Fruit fly (Drosophila melanogaster) whole organism, embryonic: ENCODE measurements around the gene UbcE2H.
A peak's percentile ranks its signal among the peaks of the same experiment; 100 is the strongest.

ENCODE experiments used
- Asciz ChIP-seq: fragments of 200-800 bp; sonication (Bioruptor generic); optimal IDR thresholded peaks from 2 replicates; lab custom pipeline; 2017; ENCODE audit warnings: missing biosample characterization, mild to moderate bottlenecking, missing genetic modification characterization, missing genetic modification reagents
- BEAF-32 ChIP-seq: fragments of 200-800 bp; sonication (Bioruptor generic); optimal IDR thresholded peaks from 3 replicates; lab custom pipeline; 2017; ENCODE audit warnings: missing biosample characterization, missing genetic modification characterization, mild to moderate bottlenecking, moderate library complexity, missing genetic modification reagents
- Bteb2 ChIP-seq: fragments of 200-800 bp; sonication (Bioruptor generic); optimal IDR thresholded peaks from 2 replicates; lab custom pipeline; 2016; ENCODE audit warnings: missing biosample characterization, missing genetic modification characterization
- CG10959 ChIP-seq: fragments of 200-800 bp; sonication (Bioruptor generic); IDR thresholded peaks from 2 replicates; pipeline ENCODE4 v1.3.6; 2022; ENCODE audit warnings: missing biosample characterization, missing genetic modification characterization
- CG11085 ChIP-seq: fragments of 200-800 bp; sonication (Bioruptor generic); IDR thresholded peaks from 2 replicates; pipeline ENCODE4 v1.3.6; 2022; ENCODE audit warnings: missing biosample characterization, missing genetic modification characterization
- CG12155 ChIP-seq: fragments of 200-800 bp; sonication (Bioruptor generic); optimal IDR thresholded peaks from 3 replicates; lab custom pipeline; 2016; ENCODE audit warnings: missing biosample characterization, missing genetic modification characterization
- CG12769 ChIP-seq: fragments of 200-800 bp; sonication (Bioruptor generic); optimal IDR thresholded peaks from 2 replicates; lab custom pipeline; 2019; ENCODE audit warnings: missing biosample characterization, mild to moderate bottlenecking, missing genetic modification characterization, moderate library complexity
- CG13287 ChIP-seq: fragments of 200-800 bp; sonication (Bioruptor generic); IDR thresholded peaks from 2 replicates; pipeline ENCODE4 v1.3.6; 2022; ENCODE audit warnings: missing biosample characterization, missing genetic modification characterization; ENCODE audit not compliant: partially characterized antibody
- CG13424 ChIP-seq: fragments of 200-800 bp; sonication (Bioruptor generic); optimal IDR thresholded peaks from 2 replicates; lab custom pipeline; 2019; ENCODE audit warnings: missing biosample characterization, mild to moderate bottlenecking, missing genetic modification characterization, moderate library complexity
- CG1603 ChIP-seq: fragments of 200-800 bp; sonication (Bioruptor generic); optimal IDR thresholded peaks from 2 replicates; lab custom pipeline; 2019; ENCODE audit warnings: missing biosample characterization, mild to moderate bottlenecking, missing genetic modification characterization, moderate library complexity
- CG17829 ChIP-seq: fragments of 200-800 bp; optimal IDR thresholded peaks from 2 replicates; lab custom pipeline; 2019; ENCODE audit warnings: missing biosample characterization, mild to moderate bottlenecking, missing genetic modification characterization, moderate library complexity
- CG3281 ChIP-seq: fragments of 200-800 bp; sonication (Bioruptor generic); optimal IDR thresholded peaks from 3 replicates; lab custom pipeline; 2017; ENCODE audit warnings: missing biosample characterization, mild to moderate bottlenecking, missing genetic modification characterization
- CG42726 ChIP-seq: fragments of 200-800 bp; sonication (Bioruptor generic); IDR thresholded peaks from 2 replicates; pipeline ENCODE4 v1.3.6; 2022; ENCODE audit warnings: missing biosample characterization, missing genetic modification characterization; ENCODE audit not compliant: partially characterized antibody
- CG6175 ChIP-seq: fragments of 200-800 bp; sonication (Bioruptor generic); IDR thresholded peaks from 3 replicates; pipeline ENCODE4 v1.3.6; 2022; ENCODE audit warnings: missing biosample characterization, missing genetic modification characterization
- CG6272 ChIP-seq: fragments of 200-800 bp; sonication (Bioruptor generic); IDR thresholded peaks from 2 replicates; pipeline ENCODE4 v1.3.6; 2022; ENCODE audit warnings: missing biosample characterization, missing genetic modification characterization
- CG6654 ChIP-seq: fragments of 200-800 bp; sonication (Bioruptor generic); optimal IDR thresholded peaks from 2 replicates; lab custom pipeline; 2017; ENCODE audit warnings: missing biosample characterization, mild to moderate bottlenecking, missing genetic modification characterization
- CG6765 ChIP-seq: fragments of 200-800 bp; sonication (Bioruptor generic); optimal IDR thresholded peaks from 3 replicates; lab custom pipeline; 2017; ENCODE audit warnings: missing biosample characterization, mild to moderate bottlenecking, missing genetic modification characterization
- CG6854 ChIP-seq: fragments of 200-800 bp; sonication (Bioruptor generic); optimal IDR thresholded peaks from 3 replicates; lab custom pipeline; 2017; ENCODE audit warnings: missing biosample characterization, mild to moderate bottlenecking, missing genetic modification characterization
- CG7372 ChIP-seq: fragments of 200-800 bp; sonication (Bioruptor generic); IDR thresholded peaks from 2 replicates; pipeline ENCODE4 v1.3.6; 2022; ENCODE audit warnings: missing biosample characterization, missing genetic modification characterization
- CG7556 ChIP-seq: fragments of 200-800 bp; sonication (Bioruptor generic); optimal IDR thresholded peaks from 2 replicates; lab custom pipeline; 2017; ENCODE audit warnings: missing biosample characterization, mild to moderate bottlenecking, missing genetic modification characterization
- CG7745 ChIP-seq: fragments of 200-800 bp; sonication (Bioruptor generic); optimal IDR thresholded peaks from 2 replicates; lab custom pipeline; 2018; ENCODE audit warnings: missing biosample characterization, mild to moderate bottlenecking, missing genetic modification characterization, moderate library complexity
- CG8089 ChIP-seq: fragments of 200-800 bp; sonication (Bioruptor generic); optimal IDR thresholded peaks from 3 replicates; lab custom pipeline; 2016; ENCODE audit warnings: missing biosample characterization, missing genetic modification characterization
- CG9817 ChIP-seq: fragments of 200-800 bp; sonication (Bioruptor generic); optimal IDR thresholded peaks from 2 replicates; lab custom pipeline; 2018; ENCODE audit warnings: missing biosample characterization, mild to moderate bottlenecking, missing genetic modification characterization, moderate library complexity
- Dll ChIP-seq: fragments of 200-800 bp; sonication (Bioruptor generic); IDR thresholded peaks from 4 replicates; pipeline ENCODE4 v1.3.6; 2022; ENCODE audit warnings: missing biosample characterization, missing genetic modification characterization; ENCODE audit not compliant: partially characterized antibody
- Dref ChIP-seq: fragments of 200-800 bp; sonication (Bioruptor generic); IDR thresholded peaks from 2 replicates; pipeline ENCODE4 v1.3.6; 2022; ENCODE audit warnings: missing biosample characterization, missing genetic modification characterization
- Fer1 ChIP-seq: fragments of 200-800 bp; sonication (Bioruptor generic); optimal IDR thresholded peaks from 2 replicates; lab custom pipeline; 2017; ENCODE audit warnings: missing biosample characterization, mild to moderate bottlenecking, missing genetic modification characterization
- Gsc ChIP-seq: fragments of 200-800 bp; sonication (Bioruptor generic); IDR thresholded peaks from 2 replicates; pipeline ENCODE4 v1.3.6; 2022; ENCODE audit warnings: missing biosample characterization, missing genetic modification characterization
- Hmr ChIP-seq: fragments of 200-800 bp; sonication (Bioruptor generic); optimal IDR thresholded peaks from 3 replicates; lab custom pipeline; 2017; ENCODE audit warnings: mild to moderate bottlenecking, missing biosample characterization, missing genetic modification reagents, missing genetic modification characterization
- Hsf ChIP-seq: fragments of 200-800 bp; sonication (Bioruptor generic); optimal IDR thresholded peaks from 3 replicates; lab custom pipeline; 2016; ENCODE audit warnings: missing biosample characterization, missing genetic modification characterization
- Lim3 ChIP-seq: fragments of 200-800 bp; sonication (Bioruptor generic); IDR thresholded peaks from 2 replicates; pipeline ENCODE4 v1.3.6; 2022; ENCODE audit warnings: missing biosample characterization, missing genetic modification characterization
- PHDP ChIP-seq: fragments of 200-800 bp; sonication (Bioruptor generic); optimal IDR thresholded peaks from 3 replicates; lab custom pipeline; 2018; ENCODE audit warnings: missing biosample characterization, mild to moderate bottlenecking, missing genetic modification characterization, moderate library complexity
- Sox100B ChIP-seq: fragments of 200-800 bp; sonication (Bioruptor generic); optimal IDR thresholded peaks from 3 replicates; lab custom pipeline; 2018; ENCODE audit warnings: missing biosample characterization, mild to moderate bottlenecking, missing genetic modification characterization
- Spps ChIP-seq: fragments of 200-800 bp; sonication (Bioruptor generic); optimal IDR thresholded peaks from 2 replicates; lab custom pipeline; 2018; ENCODE audit warnings: missing biosample characterization, mild to moderate bottlenecking, missing genetic modification characterization
- TFAM ChIP-seq: fragments of 200-800 bp; sonication (Bioruptor generic); optimal IDR thresholded peaks from 2 replicates; lab custom pipeline; 2017; ENCODE audit warnings: missing biosample characterization, missing genetic modification characterization, inconsistent platforms
- Vsx1 ChIP-seq: fragments of 200-800 bp; sonication (Bioruptor generic); optimal IDR thresholded peaks from 2 replicates; lab custom pipeline; 2017; ENCODE audit warnings: missing biosample characterization, mild to moderate bottlenecking, missing genetic modification characterization, missing genetic modification reagents
- amos ChIP-seq: fragments of 200-800 bp; sonication (Bioruptor generic); IDR thresholded peaks from 2 replicates; pipeline ENCODE4 v1.3.6; 2022; ENCODE audit warnings: missing biosample characterization, missing genetic modification characterization; ENCODE audit not compliant: partially characterized antibody
- ap ChIP-seq: fragments of 200-800 bp; sonication (Bioruptor generic); IDR thresholded peaks from 2 replicates; pipeline ENCODE4 v1.3.6; 2022; ENCODE audit warnings: missing biosample characterization, missing genetic modification characterization
- chif ChIP-seq, 2 experiments: fragments of 200-800 bp; sonication (Bioruptor generic); optimal IDR thresholded peaks; 3 replicates each; lab custom pipeline; 2016; ENCODE audit warnings: missing biosample characterization in 2 of 2, missing genetic modification characterization in 2 of 2
- chn ChIP-seq: fragments of 200-800 bp; sonication (Bioruptor generic); optimal IDR thresholded peaks from 2 replicates; lab custom pipeline; 2016; ENCODE audit warnings: missing biosample characterization, missing genetic modification characterization
- crol ChIP-seq: fragments of 200-800 bp; sonication (Bioruptor generic); IDR thresholded peaks from 2 replicates; pipeline ENCODE4 v1.3.6; 2022; ENCODE audit warnings: missing biosample characterization, missing genetic modification characterization
- exex ChIP-seq: fragments of 200-800 bp; sonication (Bioruptor generic); optimal IDR thresholded peaks from 4 replicates; lab custom pipeline; 2018; ENCODE audit warnings: missing biosample characterization, mild to moderate bottlenecking, missing genetic modification characterization, moderate library complexity
- jing ChIP-seq: fragments of 200-800 bp; sonication (Bioruptor generic); optimal IDR thresholded peaks from 2 replicates; lab custom pipeline; 2018; ENCODE audit warnings: missing biosample characterization, mild to moderate bottlenecking, missing genetic modification characterization
- pb ChIP-seq: fragments of 200-800 bp; sonication (Bioruptor generic); optimal IDR thresholded peaks from 3 replicates; lab custom pipeline; 2016; ENCODE audit warnings: missing biosample characterization, missing genetic modification characterization
- pnt ChIP-seq: fragments of 200-800 bp; sonication (Bioruptor generic); optimal IDR thresholded peaks from 3 replicates; lab custom pipeline; 2016; ENCODE audit warnings: missing biosample characterization, missing genetic modification characterization
- sna ChIP-seq: fragments of 200-800 bp; sonication (Bioruptor generic); IDR thresholded peaks from 2 replicates; pipeline ENCODE4 v1.3.6; 2022; ENCODE audit warnings: missing biosample characterization, missing genetic modification characterization; ENCODE audit not compliant: partially characterized antibody
- trem ChIP-seq: fragments of 200-800 bp; optimal IDR thresholded peaks from 3 replicates; lab custom pipeline; 2019; ENCODE audit warnings: missing biosample characterization, mild to moderate bottlenecking, missing genetic modification characterization, moderate library complexity
- ttk ChIP-seq: fragments of 200-800 bp; sonication (Bioruptor generic); IDR thresholded peaks from 2 replicates; pipeline ENCODE4 v2.1.2; 2022; ENCODE audit warnings: missing biosample characterization, missing genetic modification characterization
- yki ChIP-seq: fragments of >200 bp; optimal IDR thresholded peaks from 3 replicates; lab custom pipeline; 2018
- zen ChIP-seq: fragments of 200-800 bp; sonication (Bioruptor generic); optimal IDR thresholded peaks from 3 replicates; lab custom pipeline; 2018; ENCODE audit warnings: missing biosample characterization, mild to moderate bottlenecking, missing genetic modification characterization, moderate library complexity
- zfh2 ChIP-seq: fragments of 200-800 bp; sonication (Bioruptor generic); optimal IDR thresholded peaks from 2 replicates; lab custom pipeline; 2016; ENCODE audit warnings: missing biosample characterization, missing genetic modification characterization

Gene UbcE2H

DNA sequence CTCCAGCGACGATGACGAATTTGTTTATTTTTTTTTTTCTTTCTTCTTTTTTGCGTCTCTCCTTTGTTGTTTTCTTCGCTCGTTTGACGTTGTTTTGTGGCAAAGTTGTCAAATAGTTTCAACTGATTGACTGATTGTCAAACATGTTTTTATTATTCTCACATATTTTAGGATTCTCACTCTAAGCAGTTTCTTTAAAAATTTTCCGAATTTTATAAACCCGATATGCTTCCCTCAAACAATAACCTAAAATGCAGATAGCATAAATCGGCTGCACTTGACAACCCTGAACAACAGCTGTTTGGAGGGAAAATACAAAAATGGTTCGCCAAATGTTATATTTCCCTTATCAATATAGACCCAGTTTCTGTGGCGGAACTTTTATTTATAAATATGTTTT is 49.7 kb upstream of the UbcE2H start, which contains the start of gene CG17982 (continued):
- TF ChIP-seq CG13287 (GFP tag; lab: Robert Waterston, UW), result no peak; the same call in 1 of the 2 replicates
- peak; percentile 45 for TF ChIP-seq CG6654 (GFP tag; lab: Kevin White, UChicago)
- no peak for TF ChIP-seq Vsx1 (GFP tag; lab: Kevin White, UChicago)
- 0 out of 2 replicates have a peak, but pooled peaks have one; percentile 34 for TF ChIP-seq CG6272
- peak; percentile 62 for TF ChIP-seq CG7372 (GFP tag; lab: Robert Waterston, UW)
- TF ChIP-seq Spps (tag; lab: Kevin White, UChicago), result peak; percentile 63
- peak; percentile 43 for TF ChIP-seq CG6854 (GFP tag; lab: Kevin White, UChicago)
- peak; percentile 90 for TF ChIP-seq PHDP (tag; lab: Kevin White, UChicago)
- peak; percentile 62 for TF ChIP-seq pb (GFP tag; lab: Kevin White, UChicago)
- TF ChIP-seq Dll (GFP tag; lab: Robert Waterston, UW), result no peak
- TF ChIP-seq exex, result no peak
- TF ChIP-seq trem (tag; lab: Kevin White, UChicago), result peak; percentile 64
- peak; percentile 71 for TF ChIP-seq pnt (GFP tag; lab: Kevin White, UChicago)
- peak; percentile 32 for TF ChIP-seq BEAF-32 (GFP tag; lab: Kevin White, UChicago)
- no peak for TF ChIP-seq Lim3 (GFP tag; lab: Robert Waterston, UW)
- peak; percentile 89 for TF ChIP-seq CG13424 (tag; lab: Kevin White, UChicago)
- TF ChIP-seq CG12769 (tag; lab: Kevin White, UChicago), result no peak
- TF ChIP-seq zen (tag; lab: Kevin White, UChicago), result peak; percentile 65
- 0 out of 3 replicates have a peak, but pooled peaks have one; percentile 38 for TF ChIP-seq CG6175 (GFP tag; lab: Robert Waterston, UW)
- no peak; the same call in 1 of the 2 replicates for TF ChIP-seq Dref (GFP tag; lab: Robert Waterston, UW)
- TF ChIP-seq Sox100B (GFP tag; lab: Kevin White, UChicago), result no peak
- TF ChIP-seq jing (GFP tag; lab: Kevin White, UChicago), result no peak
- no peak for TF ChIP-seq Asciz (GFP tag; lab: Kevin White, UChicago)
- TF ChIP-seq CG9817, result peak; percentile 89
- TF ChIP-seq CG17829, result peak; percentile 85
- peak; percentile 86 for TF ChIP-seq chn (GFP tag; lab: Kevin White, UChicago)
- peak; percentile 70 for TF ChIP-seq CG6765
- no peak for TF ChIP-seq CG42726 (GFP tag; lab: Robert Waterston, UW)
- peak; percentile 65; the same call in 1 of the 2 replicates for TF ChIP-seq ap
- peak; percentile 72 for TF ChIP-seq CG8089
- no peak for TF ChIP-seq sna (GFP tag; lab: Robert Waterston, UW)
- TF ChIP-seq Gsc (GFP tag; lab: Robert Waterston, UW), result no peak
- TF ChIP-seq crol (GFP tag; lab: Robert Waterston, UW), result no peak
- TF ChIP-seq Fer1 (GFP tag; lab: Kevin White, UChicago), result peak; percentile 88
- TF ChIP-seq ttk (GFP tag; lab: Robert Waterston, UW), result peak; percentile 68
- TF ChIP-seq CG7556 (GFP tag; lab: Kevin White, UChicago), result peak; percentile 80
- TF ChIP-seq CG3281 (GFP tag; lab: Kevin White, UChicago), result peak; percentile 82
- no peak for TF ChIP-seq Hmr
- TF ChIP-seq CG10959 (GFP tag; lab: Robert Waterston, UW), result peak; percentile 81
- TF ChIP-seq CG7745 (tag; lab: Kevin White, UChicago), result no peak
- peak; percentile 88 for TF ChIP-seq zfh2
- peak; percentile 82 for TF ChIP-seq CG1603 (tag; lab: Kevin White, UChicago)
- peak; percentile 86 for TF ChIP-seq Bteb2 (GFP tag; lab: Kevin White, UChicago)
- TF ChIP-seq TFAM (GFP tag; lab: Kevin White, UChicago), result peak; percentile 5
- no peak; the same call in 1 of the 2 replicates for TF ChIP-seq amos (GFP tag; lab: Robert Waterston, UW)
- TF ChIP-seq CG11085, result peak; percentile 64
- TF ChIP-seq Hsf, result peak; percentile 88
- peak; percentile 68 to 81 for TF ChIP-seq chif (GFP tag; optimal IDR thresholded peaks at IDR 0.05; lab: Kevin White, UChicago)
- TF ChIP-seq yki (lab: Kevin White, UChicago), result no peak
- TF ChIP-seq CG12155 (GFP tag; lab: Kevin White, UChicago), result peak; percentile 80
